Worm (Caenorhabditis elegans) whole organism, mixed stage, embryonic: ENCODE data around the gene F37H8.6.

Experiments
- blmp-1 ChIP-seq: fragments of 150-350 bp; optimal IDR thresholded peaks from 2 replicates; lab custom pipeline; 2014; ENCODE audit warnings: missing biosample characterization, missing genetic modification characterization
- elt-1 ChIP-seq: sonication (generic microtip); optimal IDR thresholded peaks from 2 replicates; lab custom pipeline; 2017; ENCODE audit warnings: missing genetic modification characterization, mild to moderate bottlenecking, missing compliant biosample characterization, antibody characterized with exemption, moderate library complexity, borderline replicate concordance; ENCODE audit not compliant: insufficient read depth

DNA sequence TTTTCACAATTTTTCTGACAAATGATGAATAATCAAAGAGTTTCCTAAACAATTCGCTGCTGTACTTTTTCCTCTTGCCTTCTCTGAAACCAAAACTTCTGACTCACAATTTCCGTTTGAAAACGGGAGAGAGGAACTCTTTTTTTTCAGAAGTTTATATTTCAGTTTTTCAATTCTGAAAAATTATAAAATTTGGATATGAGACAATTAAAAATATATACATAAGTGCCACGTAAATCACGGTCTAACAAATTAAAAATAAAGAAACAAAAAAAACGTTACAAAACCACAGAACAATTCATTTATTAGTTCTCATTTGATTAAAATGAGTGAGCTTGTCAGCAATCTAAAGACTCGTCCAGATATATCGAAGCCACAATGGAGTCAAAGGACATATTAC, 8.5 kb upstream of the F37H8.6 start, which contains the start of gene sfxn-1.2:
- no peak for TF ChIP-seq blmp-1 (tag; lab: Kevin White, UChicago)
- no peak for TF ChIP-seq elt-1
